Fruit fly (Drosophila melanogaster): ENCODE data around the gene Npc2h.

- TF ChIP-seq Pif1A (GFP tag; optimal IDR thresholded peaks at IDR 0.05), result no peak
- no peak for TF ChIP-seq CG17806 (tag; optimal IDR thresholded peaks at IDR 0.05)
- TF ChIP-seq CG32121 (GFP tag; IDR thresholded peaks at IDR 0.05), result no peak
- no peak for TF ChIP-seq D1 (tag; optimal IDR thresholded peaks at IDR 0.05)
- no peak for TF ChIP-seq CG10348 (GFP tag; IDR thresholded peaks at IDR 0.05)
- TF ChIP-seq CG9948 (tag; optimal IDR thresholded peaks at IDR 0.05), result no peak
- TF ChIP-seq CG13204 (GFP tag; optimal IDR thresholded peaks at IDR 0.05), result no peak
- TF ChIP-seq gl (tag; optimal IDR thresholded peaks at IDR 0.05), result no peak
Observed at dm6 chr3R:30697038-30697437, 49.1 kb downstream of the Npc2h start, which contains the start of gene Pka-C2.
